Worm (Caenorhabditis elegans) whole organism, L1 larva: Measurements from ENCODE around the gene ska-3.

ENCODE experiments used
- C04F5.9 ChIP-seq: sonication (generic microtip); optimal IDR thresholded peaks from 2 replicates; lab custom pipeline; 2016; ENCODE audit warnings: missing genetic modification characterization, missing compliant biosample characterization
- C16A3.4 ChIP-seq: fragments of 150-350 bp; optimal IDR thresholded peaks from 2 replicates; lab custom pipeline; 2014; ENCODE audit warnings: missing biosample characterization, missing genetic modification characterization
- Y116A8C.19 ChIP-seq: sonication (generic microtip); optimal IDR thresholded peaks from 2 replicates; lab custom pipeline; 2016; ENCODE audit warnings: missing compliant biosample characterization, missing genetic modification characterization, borderline replicate concordance
- alr-1 ChIP-seq: fragments of 200-800 bp; sonication (Bioruptor generic); optimal IDR thresholded peaks from 2 replicates; lab custom pipeline; 2018; ENCODE audit warnings: borderline replicate concordance, mild to moderate bottlenecking, missing genetic modification characterization, missing compliant biosample characterization
- blmp-1 ChIP-seq: fragments of 150-350 bp; optimal IDR thresholded peaks from 2 replicates; lab custom pipeline; 2014; ENCODE audit warnings: missing biosample characterization, missing genetic modification characterization
- dpl-1 ChIP-seq, 3 experiments: fragments of 150-350 bp in 2 of 3; sonication (generic microtip) in 1 of 3; optimal IDR thresholded peaks; 2 replicates each; lab custom pipeline; 2014 to 2017; ENCODE audit warnings: missing biosample characterization in 3 of 3, missing genetic modification characterization in 3 of 3, missing genetic modification reagents in 3 of 3
- dsc-1 ChIP-seq: sonication (generic microtip); optimal IDR thresholded peaks from 2 replicates; lab custom pipeline; 2016; ENCODE audit warnings: mild to moderate bottlenecking, missing genetic modification characterization, missing compliant biosample characterization
- efl-1 ChIP-seq, 4 experiments: fragments of 150-350 bp; optimal IDR thresholded peaks in 3 of 4; peaks in 1 of 4; 1 replicate in 1 of 4; 2 replicates in 3 of 4; lab custom pipeline; 2014; ENCODE audit warnings: missing biosample characterization in 2 of 4, missing genetic modification characterization in 2 of 4, missing genetic modification reagents in 2 of 4
- fkh-8 ChIP-seq: sonication (generic microtip); optimal IDR thresholded peaks from 2 replicates; lab custom pipeline; 2016; ENCODE audit warnings: mild to moderate bottlenecking, missing genetic modification characterization, missing compliant biosample characterization
- fos-1 ChIP-seq: fragments of 150-350 bp; optimal IDR thresholded peaks from 2 replicates; lab custom pipeline; 2014; ENCODE audit warnings: missing biosample characterization, missing genetic modification characterization
- hlh-17 ChIP-seq: fragments of 200-800 bp; sonication (Bioruptor generic); optimal IDR thresholded peaks from 2 replicates; lab custom pipeline; 2018; ENCODE audit warnings: missing genetic modification characterization, mild to moderate bottlenecking, missing compliant biosample characterization, moderate library complexity, borderline replicate concordance
- hlh-4 ChIP-seq: sonication (generic microtip); optimal IDR thresholded peaks from 2 replicates; lab custom pipeline; 2016; ENCODE audit warnings: mild to moderate bottlenecking, missing genetic modification characterization, missing compliant biosample characterization
- irx-1 ChIP-seq: sonication (generic microtip); optimal IDR thresholded peaks from 2 replicates; lab custom pipeline; 2016; ENCODE audit warnings: missing genetic modification characterization, missing compliant biosample characterization
- lin-13 ChIP-seq: fragments of 150-350 bp; optimal IDR thresholded peaks from 2 replicates; lab custom pipeline; 2014; ENCODE audit warnings: missing biosample characterization, missing genetic modification reagents, missing genetic modification characterization
- lin-14 ChIP-seq: fragments of 200-800 bp; sonication (Bioruptor generic); optimal IDR thresholded peaks from 2 replicates; lab custom pipeline; 2018; ENCODE audit warnings: mild to moderate bottlenecking, missing genetic modification characterization, moderate library complexity, missing compliant biosample characterization
- lin-35 ChIP-seq, 2 experiments: fragments of 150-350 bp; optimal IDR thresholded peaks; 2 replicates each; lab custom pipeline; 2014; ENCODE audit warnings: missing biosample characterization in 2 of 2, missing genetic modification characterization in 2 of 2, missing genetic modification reagents in 2 of 2
- lin-39 ChIP-seq: fragments of 150-350 bp; optimal IDR thresholded peaks from 2 replicates; lab custom pipeline; 2014; ENCODE audit warnings: missing biosample characterization, missing genetic modification reagents, missing genetic modification characterization
- lsy-2 ChIP-seq, 2 experiments: fragments of 150-350 bp; optimal IDR thresholded peaks; 2 replicates each; lab custom pipeline; 2014; ENCODE audit warnings: missing biosample characterization in 2 of 2, missing genetic modification characterization in 2 of 2
- nhr-20 ChIP-seq: sonication (generic microtip); optimal IDR thresholded peaks from 2 replicates; lab custom pipeline; 2016; ENCODE audit warnings: mild to moderate bottlenecking, missing genetic modification characterization, missing compliant biosample characterization
- nhr-47 ChIP-seq: sonication (generic microtip); optimal IDR thresholded peaks from 2 replicates; lab custom pipeline; 2016; ENCODE audit warnings: mild to moderate bottlenecking, missing genetic modification characterization, moderate library complexity, missing compliant biosample characterization
- nhr-76 ChIP-seq: sonication (generic microtip); optimal IDR thresholded peaks from 2 replicates; lab custom pipeline; 2017; ENCODE audit warnings: missing biosample characterization, missing genetic modification characterization
- nhr-77 ChIP-seq: fragments of 150-350 bp; optimal IDR thresholded peaks from 2 replicates; lab custom pipeline; 2014; ENCODE audit warnings: missing biosample characterization, missing genetic modification characterization
- nhr-85 ChIP-seq: sonication (generic microtip); peaks from one replicate; lab custom pipeline; 2016; ENCODE audit warnings: missing genetic modification characterization, inconsistent platforms, missing compliant biosample characterization
- pag-3 ChIP-seq: sonication (generic microtip); optimal IDR thresholded peaks from 2 replicates; lab custom pipeline; 2017; ENCODE audit warnings: missing genetic modification characterization, mild to moderate bottlenecking, missing compliant biosample characterization, antibody characterized with exemption, borderline replicate concordance; ENCODE audit not compliant: insufficient read depth
- rnt-1 ChIP-seq: sonication (generic microtip); optimal IDR thresholded peaks from 2 replicates; lab custom pipeline; 2016; ENCODE audit warnings: mild to moderate bottlenecking, missing genetic modification characterization, moderate library complexity, missing compliant biosample characterization
- skn-1 ChIP-seq: fragments of 150-350 bp; optimal IDR thresholded peaks from 2 replicates; lab custom pipeline; 2014; ENCODE audit warnings: missing biosample characterization, missing genetic modification characterization
- snu-23 ChIP-seq: sonication (generic microtip); optimal IDR thresholded peaks from 2 replicates; lab custom pipeline; 2016; ENCODE audit warnings: missing genetic modification characterization, missing compliant biosample characterization
- swsn-7 ChIP-seq: sonication (generic microtip); optimal IDR thresholded peaks from 2 replicates; lab custom pipeline; 2016; ENCODE audit warnings: missing genetic modification characterization, missing compliant biosample characterization
- tbx-2 ChIP-seq: sonication (generic microtip); optimal IDR thresholded peaks from 2 replicates; lab custom pipeline; 2016; ENCODE audit warnings: missing genetic modification characterization, missing compliant biosample characterization
- unc-130 ChIP-seq: fragments of 150-350 bp; optimal IDR thresholded peaks from 2 replicates; lab custom pipeline; 2017; ENCODE audit warnings: missing biosample characterization, missing genetic modification characterization, inconsistent platforms
- unc-62 ChIP-seq: fragments of 150-350 bp; optimal IDR thresholded peaks from 2 replicates; lab custom pipeline; 2014; ENCODE audit warnings: missing biosample characterization, missing genetic modification reagents, missing genetic modification characterization
- unc-98 ChIP-seq: fragments of 200-800 bp; sonication (Bioruptor generic); IDR thresholded peaks from 2 replicates; pipeline ENCODE4 v1.3.6; 2022; ENCODE audit warnings: missing genetic modification characterization, missing compliant biosample characterization
- ztf-11 ChIP-seq, 2 experiments: sonication (generic microtip); optimal IDR thresholded peaks; 2 replicates each; lab custom pipeline; 2016 to 2017; ENCODE audit warnings: missing genetic modification characterization in 2 of 2, missing biosample characterization in 1 of 2, missing compliant biosample characterization in 1 of 2
- ztf-4 ChIP-seq: fragments of 150-350 bp; optimal IDR thresholded peaks from 2 replicates; lab custom pipeline; 2014; ENCODE audit warnings: missing biosample characterization, missing genetic modification characterization

The ska-3 gene

ce11 chrIII:5721888-5722287 is 43.1 kb upstream of the ska-3 start (continued):
- TF ChIP-seq Y116A8C.19 (tag; lab: Kevin White, UChicago) (peak; percentile 68), swsn-7 (tag; lab: Kevin White, UChicago) (peak; percentile 78), dpl-1 (GFP tag; optimal IDR thresholded peaks at IDR 0.05; lab: Kevin White, UChicago) (peak; percentile 81 to 91 (median 90)), lsy-2 (tag; optimal IDR thresholded peaks at IDR 0.05; lab: Kevin White, UChicago) (peak; percentile 73 to 76), fos-1 (tag; lab: Kevin White, UChicago) (peak; percentile 28), skn-1 (tag; lab: Kevin White, UChicago) (peak; percentile 52), irx-1 (tag; lab: Kevin White, UChicago) (peak; percentile 92), hlh-17 (GFP tag; lab: Kevin White, UChicago) (no peak), unc-130 (tag; lab: Kevin White, UChicago) (peak; percentile 71), pag-3 (tag; lab: Kevin White, UChicago) (peak; percentile 69), ztf-4 (tag; lab: Kevin White, UChicago) (peak; percentile 69), ztf-11 (tag; optimal IDR thresholded peaks at IDR 0.05; lab: Kevin White, UChicago) (peak in 1 of 2 experiments; percentile 88), lin-35 (GFP tag; optimal IDR thresholded peaks at IDR 0.05; lab: Kevin White, UChicago) (peak; percentile 86 to 92), C16A3.4 (peak; percentile 45), nhr-20 (tag; lab: Kevin White, UChicago) (peak; percentile 85), nhr-76 (tag; lab: Kevin White, UChicago) (no peak), alr-1 (no peak), snu-23 (GFP tag; lab: Kevin White, UChicago) (peak; percentile 83), nhr-85 (tag; lab: Kevin White, UChicago) (peak; percentile 89), nhr-47 (tag; lab: Kevin White, UChicago) (peak; percentile 88), fkh-8 (tag; lab: Kevin White, UChicago) (peak; percentile 55)

ce11 chrIII:5721488-5721887 is 42.7 kb upstream of the ska-3 start:
- no peak for TF ChIP-seq unc-98 (GFP tag; lab: Robert Waterston, UW)
- peak; percentile 21 for TF ChIP-seq blmp-1
- TF ChIP-seq dsc-1 (tag; lab: Kevin White, UChicago) = no peak

ce11 chrIII:5720266-5721019 is 41.6 kb upstream of the ska-3 start:
- no peak for TF ChIP-seq nhr-77
- TF ChIP-seq nhr-85 (tag; lab: Kevin White, UChicago) = peak; percentile 53
- TF ChIP-seq fkh-8 (tag; lab: Kevin White, UChicago) = no peak
- peak in 1 of 2 experiments; percentile 27 for TF ChIP-seq ztf-11 (tag; optimal IDR thresholded peaks at IDR 0.05; lab: Kevin White, UChicago)
- TF ChIP-seq lin-13 (GFP tag; lab: Kevin White, UChicago) = no peak
- peak; percentile 54 for TF ChIP-seq lin-14 (GFP tag; lab: Kevin White, UChicago)
- TF ChIP-seq hlh-4 (tag; lab: Kevin White, UChicago) = no peak
- no peak for TF ChIP-seq unc-98 (GFP tag; lab: Robert Waterston, UW)
- TF ChIP-seq lsy-2 (tag; optimal IDR thresholded peaks at IDR 0.05; lab: Kevin White, UChicago) = no peak
- no peak for TF ChIP-seq efl-1 (optimal IDR thresholded peaks at IDR 0.05; lab: Kevin White, UChicago)
- TF ChIP-seq efl-1 (GFP tag; optimal IDR thresholded peaks at IDR 0.05 in 1 of 2; lab: Kevin White, UChicago) = peak in 1 of 2 experiments; percentile 60

ce11 chrIII:5719832-5720194 is 41.0 kb upstream of the ska-3 start:
- TF ChIP-seq lsy-2 (tag; optimal IDR thresholded peaks at IDR 0.05; lab: Kevin White, UChicago) (peak in 1 of 2 experiments; percentile 4), nhr-77 (no peak), C04F5.9 (tag; lab: Kevin White, UChicago) (no peak), nhr-47 (tag; lab: Kevin White, UChicago) (no peak), efl-1 (optimal IDR thresholded peaks at IDR 0.05; lab: Kevin White, UChicago) (peak; percentile 75 to 98), efl-1 (GFP tag; optimal IDR thresholded peaks at IDR 0.05 in 1 of 2; lab: Kevin White, UChicago) (peak; percentile 72 to 96), rnt-1 (tag; lab: Kevin White, UChicago) (no peak), dpl-1 (GFP tag; optimal IDR thresholded peaks at IDR 0.05; lab: Kevin White, UChicago) (peak; percentile 46 to 80 (median 71)), unc-62 (GFP tag; lab: Kevin White, UChicago) (no peak), tbx-2 (no peak), lin-39 (tag; lab: Kevin White, UChicago) (no peak), pag-3 (tag; lab: Kevin White, UChicago) (no peak), alr-1 (no peak), lin-35 (GFP tag; optimal IDR thresholded peaks at IDR 0.05; lab: Kevin White, UChicago) (peak; percentile 76 to 81), C16A3.4 (no peak), fos-1 (tag; lab: Kevin White, UChicago) (no peak)
